Worm (Caenorhabditis elegans) whole organism, L3 larva: ENCODE measurements around the gene ndx-3.
A peak's percentile ranks its signal among the peaks of the same experiment; 100 is the strongest.

Experiments
- R02D3.7 ChIP-seq: fragments of 150-350 bp; optimal IDR thresholded peaks from 2 replicates; lab custom pipeline; 2014; ENCODE audit warnings: missing biosample characterization, missing genetic modification characterization
- ZK546.5 ChIP-seq: sonication (generic microtip); optimal IDR thresholded peaks from 2 replicates; lab custom pipeline; 2017; ENCODE audit warnings: missing biosample characterization, missing genetic modification characterization
- ama-1 ChIP-seq: fragments of 150-350 bp; optimal IDR thresholded peaks from 2 replicates; lab custom pipeline; 2018
- ceh-16 ChIP-seq: sonication (generic microtip); optimal IDR thresholded peaks from 2 replicates; lab custom pipeline; 2017; ENCODE audit warnings: missing biosample characterization, missing genetic modification characterization
- ceh-28 ChIP-seq: fragments of 150-350 bp; optimal IDR thresholded peaks from 2 replicates; lab custom pipeline; 2014; ENCODE audit warnings: missing biosample characterization, missing genetic modification reagents, missing genetic modification characterization
- ceh-82 ChIP-seq: fragments of 150-350 bp; optimal IDR thresholded peaks from 2 replicates; lab custom pipeline; 2014; ENCODE audit warnings: missing biosample characterization, missing genetic modification characterization
- ceh-9 ChIP-seq: sonication (generic microtip); optimal IDR thresholded peaks from 2 replicates; lab custom pipeline; 2018; ENCODE audit warnings: missing biosample characterization, missing genetic modification characterization
- daf-12 ChIP-seq: fragments of 150-350 bp; optimal IDR thresholded peaks from 2 replicates; lab custom pipeline; 2014; ENCODE audit warnings: missing biosample characterization, missing genetic modification reagents, missing genetic modification characterization
- egl-27 ChIP-seq: sonication (generic microtip); optimal IDR thresholded peaks from 4 replicates; lab custom pipeline; 2017; ENCODE audit warnings: missing biosample characterization, missing genetic modification reagents, missing genetic modification characterization
- egl-5 ChIP-seq: fragments of 150-350 bp; optimal IDR thresholded peaks from 2 replicates; lab custom pipeline; 2017; ENCODE audit warnings: missing biosample characterization, missing genetic modification reagents, missing genetic modification characterization, inconsistent platforms
- elt-1 ChIP-seq: fragments of 150-350 bp; optimal IDR thresholded peaks from 2 replicates; lab custom pipeline; 2014; ENCODE audit warnings: missing biosample characterization, missing genetic modification characterization
- elt-3 ChIP-seq, 3 experiments: fragments of 150-350 bp in 1 of 3; sonication (generic microtip) in 2 of 3; optimal IDR thresholded peaks; 2 replicates in 2 of 3; 4 replicates in 1 of 3; lab custom pipeline; 2014 to 2017; ENCODE audit warnings: missing biosample characterization in 3 of 3, missing genetic modification characterization in 3 of 3
- eor-1 ChIP-seq, 2 experiments: fragments of 150-350 bp; optimal IDR thresholded peaks; 2 replicates each; lab custom pipeline; 2014 to 2018; ENCODE audit warnings: missing biosample characterization in 2 of 2, missing genetic modification characterization in 2 of 2
- fos-1 ChIP-seq: fragments of 150-350 bp; optimal IDR thresholded peaks from 2 replicates; lab custom pipeline; 2014; ENCODE audit warnings: missing biosample characterization, missing genetic modification characterization
- hmg-11 ChIP-seq: sonication (generic microtip); optimal IDR thresholded peaks from 2 replicates; lab custom pipeline; 2016; ENCODE audit warnings: missing genetic modification characterization, missing compliant biosample characterization
- jun-1 ChIP-seq: fragments of 150-350 bp; optimal IDR thresholded peaks from 2 replicates; lab custom pipeline; 2014; ENCODE audit warnings: missing biosample characterization, missing genetic modification reagents, missing genetic modification characterization
- lin-15B ChIP-seq: fragments of 150-350 bp; optimal IDR thresholded peaks from 2 replicates; lab custom pipeline; 2014; ENCODE audit warnings: missing biosample characterization, missing genetic modification characterization
- lin-39 ChIP-seq: fragments of 150-350 bp; optimal IDR thresholded peaks from 2 replicates; lab custom pipeline; 2018; ENCODE audit warnings: missing biosample characterization, missing genetic modification reagents, missing genetic modification characterization
- lsy-12 ChIP-seq: sonication (generic microtip); optimal IDR thresholded peaks from 2 replicates; lab custom pipeline; 2016; ENCODE audit warnings: mild to moderate bottlenecking, missing genetic modification characterization, missing compliant biosample characterization
- mdl-1 ChIP-seq: fragments of 150-350 bp; optimal IDR thresholded peaks from 2 replicates; lab custom pipeline; 2014; ENCODE audit warnings: missing biosample characterization, missing genetic modification characterization
- mml-1 ChIP-seq: fragments of 150-350 bp; sonication (generic microtip); optimal IDR thresholded peaks from 3 replicates; lab custom pipeline; 2014; ENCODE audit warnings: missing biosample characterization, missing genetic modification characterization
- nfya-1 ChIP-seq: sonication (generic microtip); optimal IDR thresholded peaks from 2 replicates; lab custom pipeline; 2017; ENCODE audit warnings: missing genetic modification characterization, mild to moderate bottlenecking, missing compliant biosample characterization, antibody characterized with exemption, moderate library complexity; ENCODE audit not compliant: insufficient read depth
- nhr-11 ChIP-seq: fragments of 150-350 bp; optimal IDR thresholded peaks from 2 replicates; lab custom pipeline; 2014; ENCODE audit warnings: missing biosample characterization, missing genetic modification characterization
- nhr-12 ChIP-seq: fragments of 150-350 bp; optimal IDR thresholded peaks from 2 replicates; lab custom pipeline; 2014; ENCODE audit warnings: missing biosample characterization, missing genetic modification characterization
- nhr-23 ChIP-seq: fragments of 150-350 bp; optimal IDR thresholded peaks from 2 replicates; lab custom pipeline; 2014; ENCODE audit warnings: missing biosample characterization, missing genetic modification reagents, missing genetic modification characterization
- nhr-237 ChIP-seq: fragments of 150-350 bp; optimal IDR thresholded peaks from 2 replicates; lab custom pipeline; 2014; ENCODE audit warnings: missing biosample characterization, missing genetic modification characterization
- nhr-25 ChIP-seq: sonication (generic microtip); optimal IDR thresholded peaks from 2 replicates; lab custom pipeline; 2017; ENCODE audit warnings: missing biosample characterization, missing genetic modification characterization
- nhr-28 ChIP-seq: fragments of 150-350 bp; optimal IDR thresholded peaks from 2 replicates; lab custom pipeline; 2014; ENCODE audit warnings: missing biosample characterization, missing genetic modification characterization
- nhr-43 ChIP-seq: sonication (generic microtip); optimal IDR thresholded peaks from 2 replicates; lab custom pipeline; 2016; ENCODE audit warnings: mild to moderate bottlenecking, missing genetic modification characterization, missing compliant biosample characterization; ENCODE audit not compliant: poor library complexity, severe bottlenecking
- nhr-67 ChIP-seq: fragments of 150-350 bp; optimal IDR thresholded peaks from 2 replicates; lab custom pipeline; 2014; ENCODE audit warnings: missing biosample characterization, missing genetic modification characterization
- nhr-76 ChIP-seq: fragments of 150-350 bp; sonication (generic microtip); optimal IDR thresholded peaks from 5 replicates; lab custom pipeline; 2014; ENCODE audit warnings: missing biosample characterization, missing genetic modification characterization
- pha-4 ChIP-seq: fragments of 150-350 bp; optimal IDR thresholded peaks from 2 replicates; lab custom pipeline; 2014; ENCODE audit warnings: missing biosample characterization, missing genetic modification reagents, missing genetic modification characterization
- pqm-1 ChIP-seq: fragments of 150-350 bp; optimal IDR thresholded peaks from 2 replicates; lab custom pipeline; 2017; ENCODE audit warnings: missing biosample characterization, missing genetic modification characterization, inconsistent platforms
- sea-2 ChIP-seq: fragments of 150-350 bp; sonication (generic microtip); optimal IDR thresholded peaks from 4 replicates; lab custom pipeline; 2014; ENCODE audit warnings: missing biosample characterization, missing genetic modification reagents, missing genetic modification characterization
- skn-1 ChIP-seq: fragments of 150-350 bp; optimal IDR thresholded peaks from 2 replicates; lab custom pipeline; 2014; ENCODE audit warnings: missing biosample characterization, missing genetic modification characterization
- snpc-4 ChIP-seq: fragments of 150-350 bp; optimal IDR thresholded peaks from 2 replicates; lab custom pipeline; 2014; ENCODE audit warnings: missing biosample characterization, missing genetic modification characterization
- tbx-2 ChIP-seq: sonication (generic microtip); optimal IDR thresholded peaks from 2 replicates; lab custom pipeline; 2016; ENCODE audit warnings: mild to moderate bottlenecking, missing genetic modification characterization, missing compliant biosample characterization
- unc-39 ChIP-seq: sonication (generic microtip); optimal IDR thresholded peaks from 4 replicates; lab custom pipeline; 2017; ENCODE audit warnings: missing biosample characterization, missing genetic modification characterization
- unc-62 ChIP-seq: fragments of 150-350 bp; sonication (generic microtip); optimal IDR thresholded peaks from 4 replicates; lab custom pipeline; 2014; ENCODE audit warnings: missing biosample characterization, missing genetic modification reagents, missing genetic modification characterization
- zag-1 ChIP-seq: fragments of 150-350 bp; optimal IDR thresholded peaks from 2 replicates; lab custom pipeline; 2014; ENCODE audit warnings: missing biosample characterization, missing genetic modification characterization
- ztf-11 ChIP-seq: fragments of 150-350 bp; optimal IDR thresholded peaks from 2 replicates; lab custom pipeline; 2014; ENCODE audit warnings: missing biosample characterization, missing genetic modification characterization

The ndx-3 gene

DNA sequence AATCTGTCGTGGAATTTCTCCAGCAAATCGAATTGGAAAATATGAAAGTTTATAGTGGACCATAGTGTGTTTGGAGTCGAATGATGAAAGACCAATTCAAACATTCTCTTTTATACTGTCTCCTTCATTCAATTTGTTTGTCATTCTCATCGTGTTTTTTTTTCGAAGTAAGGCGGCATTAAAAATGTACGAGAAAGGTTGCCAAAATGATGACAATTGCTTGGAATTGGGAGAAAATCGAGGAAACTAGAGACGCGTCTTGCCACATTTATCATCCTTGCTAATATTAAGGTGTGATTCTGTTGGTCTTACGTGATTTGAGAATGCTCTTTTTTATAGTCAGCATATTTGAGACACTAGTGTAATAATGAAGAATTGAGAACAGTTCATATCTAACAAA is 18.4 kb upstream of the ndx-3 start, which contains the start of gene gst-30:
TSS of gene gst-30 (minus strand) at position 101 of the 400 bp plus-strand sequence.
- TF ChIP-seq elt-3 (tag; optimal IDR thresholded peaks at IDR 0.05; lab: Kevin White, UChicago) (no peak), R02D3.7 (tag; lab: Kevin White, UChicago) (no peak), ceh-82 (no peak), unc-62 (GFP tag; lab: Kevin White, UChicago) (no peak), nhr-43 (tag; lab: Kevin White, UChicago) (no peak), nhr-11 (no peak), nhr-12 (no peak), mml-1 (tag; lab: Kevin White, UChicago) (no peak), eor-1 (tag; optimal IDR thresholded peaks at IDR 0.05; lab: Kevin White, UChicago) (no peak), nhr-76 (tag; lab: Kevin White, UChicago) (no peak), ama-1 (lab: Kevin White, UChicago) (no peak), nhr-67 (tag; lab: Kevin White, UChicago) (no peak), zag-1 (tag; lab: Kevin White, UChicago) (no peak), tbx-2 (tag; lab: Kevin White, UChicago) (no peak), ZK546.5 (tag; lab: Kevin White, UChicago) (no peak), skn-1 (tag; lab: Kevin White, UChicago) (no peak), hmg-11 (tag; lab: Kevin White, UChicago) (no peak), lin-15B (tag; lab: Kevin White, UChicago) (no peak), ceh-16 (tag; lab: Kevin White, UChicago) (no peak)

- peak; percentile 36 for TF ChIP-seq nfya-1
- TF ChIP-seq tbx-2 (tag; lab: Kevin White, UChicago) = no peak
- peak; percentile 1 for TF ChIP-seq lin-15B (tag; lab: Kevin White, UChicago)
Measured at ce11 chrII:4935518-4935917, 17.9 kb upstream of the ndx-3 start, which contains the start of gene ZK546.5. TSS of gene ZK546.5 (plus strand) at chrII:4935818.

- TF ChIP-seq pqm-1 (no peak), jun-1 (tag; lab: Kevin White, UChicago) (no peak), nhr-25 (no peak)
Measured at ce11 chrII:4937743-4938142, 15.6 kb upstream of the ndx-3 start, which contains the start of gene ZK546.4. TSS of gene ZK546.4 (plus strand) at chrII:4938043.

DNA sequence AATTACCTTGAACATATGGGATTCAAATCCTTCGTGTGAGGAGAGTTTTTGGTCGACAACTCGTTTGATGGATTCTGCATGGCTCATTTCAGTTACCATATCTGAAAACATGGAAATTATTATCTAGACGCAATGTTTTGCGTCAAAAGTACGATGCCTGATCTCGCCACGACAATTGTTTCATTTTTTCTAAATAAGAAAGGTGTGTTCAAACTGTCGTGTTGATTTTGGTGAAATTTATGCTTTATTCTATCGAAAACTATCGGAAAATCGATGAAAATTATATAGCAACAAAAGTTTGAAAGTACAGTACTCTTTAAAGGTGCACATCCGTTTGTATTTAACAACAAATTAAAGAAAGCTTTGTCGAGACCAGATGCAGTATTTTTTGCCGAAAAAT is 12.3 kb upstream of the ndx-3 start, which contains the start of gene cblc-1:
TSS of gene cblc-1 (minus strand) at position 101 of the 400 bp plus-strand sequence.
- no peak for TF ChIP-seq ztf-11 (tag; lab: Kevin White, UChicago)
- TF ChIP-seq, all 47 proteins: peak for 0

DNA sequence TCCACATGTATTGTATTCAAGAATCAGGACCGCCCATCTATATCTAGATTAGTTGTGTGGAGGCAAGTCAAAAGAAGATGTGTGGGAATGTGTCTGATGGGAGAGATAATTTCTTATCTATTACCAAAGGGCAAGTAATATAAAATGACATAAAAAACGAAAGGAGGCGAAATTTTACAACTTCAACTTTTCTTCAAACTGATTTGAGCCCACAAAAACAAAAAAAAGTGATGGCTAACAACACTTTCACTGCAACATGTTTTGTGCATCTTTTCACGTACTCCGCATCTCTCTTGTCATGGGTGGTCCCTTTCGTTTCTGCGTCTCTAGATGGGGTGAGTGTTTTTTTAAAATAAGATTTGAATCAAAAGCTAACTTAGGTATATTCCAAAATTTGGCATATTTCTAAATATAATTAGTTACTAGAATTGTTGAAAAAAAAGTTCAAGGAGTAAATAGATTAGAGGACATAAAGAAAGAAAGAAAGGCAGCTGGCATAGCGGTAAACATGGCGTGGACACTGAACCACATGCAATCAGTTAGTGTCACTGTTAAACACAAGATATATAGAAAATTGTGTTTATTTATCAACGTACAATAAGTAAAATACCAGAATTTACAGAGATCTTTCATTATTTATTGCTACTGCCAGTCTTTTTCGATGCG is 11.7 kb upstream of the ndx-3 start, which contains the start of gene ZK546.19:
TSS of gene ZK546.19 (plus strand) at position 186 of the 666 bp plus-strand sequence.
- TF ChIP-seq unc-39 (tag; lab: Kevin White, UChicago) (no peak), ceh-9 (no peak), pha-4 (tag; lab: Kevin White, UChicago) (peak; percentile 59), nhr-43 (tag; lab: Kevin White, UChicago) (no peak), ZK546.5 (tag; lab: Kevin White, UChicago) (no peak), ceh-16 (tag; lab: Kevin White, UChicago) (no peak), eor-1 (tag; optimal IDR thresholded peaks at IDR 0.05; lab: Kevin White, UChicago) (no peak), tbx-2 (tag; lab: Kevin White, UChicago) (no peak), jun-1 (tag; lab: Kevin White, UChicago) (no peak), nhr-76 (tag; lab: Kevin White, UChicago) (no peak), lsy-12 (tag; lab: Kevin White, UChicago) (no peak), egl-27 (tag; lab: Kevin White, UChicago) (no peak), unc-62 (GFP tag; lab: Kevin White, UChicago) (no peak), daf-12 (tag; lab: Kevin White, UChicago) (no peak), ceh-82 (no peak), ztf-11 (tag; lab: Kevin White, UChicago) (no peak), elt-3 (tag; optimal IDR thresholded peaks at IDR 0.05; lab: Kevin White, UChicago) (no peak), nhr-28 (no peak), nhr-12 (no peak), lin-15B (tag; lab: Kevin White, UChicago) (no peak), elt-1 (tag; lab: Kevin White, UChicago) (peak; percentile 95), nhr-23 (peak; percentile 28), R02D3.7 (tag; lab: Kevin White, UChicago) (no peak), fos-1 (tag; lab: Kevin White, UChicago) (no peak), ceh-28 (tag; lab: Kevin White, UChicago) (no peak), sea-2 (GFP tag; lab: Kevin White, UChicago) (no peak), snpc-4 (tag; lab: Kevin White, UChicago) (no peak), egl-5 (tag; lab: Kevin White, UChicago) (no peak), mdl-1 (tag; lab: Kevin White, UChicago) (no peak), lin-39 (tag; lab: Kevin White, UChicago) (no peak), nfya-1 (peak; percentile 23), hmg-11 (tag; lab: Kevin White, UChicago) (no peak), skn-1 (tag; lab: Kevin White, UChicago) (no peak), pqm-1 (no peak), nhr-237 (tag; lab: Kevin White, UChicago) (no peak), mml-1 (tag; lab: Kevin White, UChicago) (no peak)
